Worm (Caenorhabditis elegans): Measurements from ENCODE around the gene pigx-1.

- no peak for TF ChIP-seq fkh-6 (tag; optimal IDR thresholded peaks at IDR 0.05)
- no peak for TF ChIP-seq pqm-1 (tag; optimal IDR thresholded peaks at IDR 0.05)
- TF ChIP-seq Y22D7AL.16 (tag; optimal IDR thresholded peaks at IDR 0.05): no peak
- no peak for TF ChIP-seq zip-5 (tag; optimal IDR thresholded peaks at IDR 0.05)
- TF ChIP-seq pag-3 (tag; optimal IDR thresholded peaks at IDR 0.05; ENCODE audit: borderline replicate concordance): no peak
- TF ChIP-seq fkh-10 (GFP tag; optimal IDR thresholded peaks at IDR 0.05): no peak
Measured at ce11 chrX:1110723-1111122, 13.9 kb upstream of the pigx-1 start.
